Fruit fly (Drosophila melanogaster) whole organism, wandering third instar larva: ENCODE results near the gene ifc.
A peak's percentile ranks its signal among the peaks of the same experiment; 100 is the strongest.

Source experiments
- Abd-B ChIP-seq: fragments of >200 bp; optimal IDR thresholded peaks from 2 replicates; lab custom pipeline; 2017; ENCODE audit warnings: missing biosample characterization, missing genetic modification characterization
- CG32264 ChIP-seq: fragments of 200-800 bp; sonication (Bioruptor generic); optimal IDR thresholded peaks from 2 replicates; lab custom pipeline; 2016; ENCODE audit warnings: missing biosample characterization, missing genetic modification characterization
- CG9705 ChIP-seq: fragments of 200-800 bp; sonication (Bioruptor generic); optimal IDR thresholded peaks from 2 replicates; lab custom pipeline; 2018; ENCODE audit warnings: missing biosample characterization, mild to moderate bottlenecking, missing genetic modification characterization
- CrebA ChIP-seq: fragments of 200-800 bp; sonication (Bioruptor generic); optimal IDR thresholded peaks from 2 replicates; lab custom pipeline; 2016; ENCODE audit warnings: missing biosample characterization, mild to moderate bottlenecking, missing genetic modification characterization, borderline replicate concordance
- Dfd ChIP-seq: fragments of >200 bp; optimal IDR thresholded peaks from 2 replicates; lab custom pipeline; 2017; ENCODE audit warnings: missing biosample characterization, missing genetic modification characterization
- Dif ChIP-seq: fragments of 200-275, 200-300 bp; sonication (Bioruptor generic); optimal IDR thresholded peaks from 2 replicates; lab custom pipeline; 2018; ENCODE audit warnings: missing biosample characterization, missing genetic modification characterization; ENCODE audit not compliant: partially characterized antibody
- GATAd ChIP-seq: sonication (Bioruptor generic); optimal IDR thresholded peaks from 2 replicates; lab custom pipeline; 2016; ENCODE audit warnings: missing biosample characterization, missing genetic modification characterization
- HLH106 ChIP-seq: fragments of 200-800 bp; optimal IDR thresholded peaks from 3 replicates; lab custom pipeline; 2019; ENCODE audit warnings: missing biosample characterization, mild to moderate bottlenecking, missing genetic modification characterization, moderate library complexity
- Hnf4 ChIP-seq: fragments of 200-800 bp; sonication (Bioruptor generic); optimal IDR thresholded peaks from 2 replicates; lab custom pipeline; 2016; ENCODE audit warnings: missing biosample characterization, mild to moderate bottlenecking, missing genetic modification characterization
- Hr78 ChIP-seq: fragments of >200 bp; optimal IDR thresholded peaks from 2 replicates; lab custom pipeline; 2017; ENCODE audit warnings: missing biosample characterization, missing genetic modification characterization
- Hr83 ChIP-seq: fragments of 200-300 bp; sonication (Bioruptor generic); optimal IDR thresholded peaks from 2 replicates; lab custom pipeline; 2016; ENCODE audit warnings: missing biosample characterization, mild to moderate bottlenecking, missing genetic modification characterization, moderate library complexity; ENCODE audit not compliant: poor library complexity, severe bottlenecking
- Jra ChIP-seq: sonication (Bioruptor generic); optimal IDR thresholded peaks from 2 replicates; lab custom pipeline; 2016; ENCODE audit warnings: missing biosample characterization, missing genetic modification characterization
- Mio ChIP-seq: sonication (Bioruptor generic); optimal IDR thresholded peaks from 2 replicates; lab custom pipeline; 2016; ENCODE audit warnings: missing biosample characterization, missing genetic modification characterization
- Myc ChIP-seq: fragments of >200 bp; optimal IDR thresholded peaks from 2 replicates; lab custom pipeline; 2017
- N ChIP-seq: fragments of >200 bp; optimal IDR thresholded peaks from 2 replicates; lab custom pipeline; 2018; ENCODE audit warnings: missing biosample characterization, missing external identifiers, missing genetic modification characterization
- OdsH ChIP-seq: fragments of 200-800 bp; sonication (Bioruptor generic); optimal IDR thresholded peaks from 2 replicates; lab custom pipeline; 2016; ENCODE audit warnings: missing biosample characterization, mild to moderate bottlenecking, missing genetic modification characterization
- Rel ChIP-seq, 2 experiments: fragments of 200-800 bp; sonication (Bioruptor generic) in 1 of 2; optimal IDR thresholded peaks; 2 replicates in 1 of 2; 3 replicates in 1 of 2; lab custom pipeline; 2016 to 2019; ENCODE audit warnings: mild to moderate bottlenecking in 2 of 2, missing biosample characterization in 2 of 2, missing genetic modification characterization in 2 of 2, moderate library complexity in 1 of 2
- Sp1 ChIP-seq: fragments of 200-800 bp; sonication (Bioruptor generic); optimal IDR thresholded peaks from 3 replicates; lab custom pipeline; 2019; ENCODE audit warnings: missing biosample characterization, mild to moderate bottlenecking, missing genetic modification characterization, moderate library complexity
- Vsx2 ChIP-seq: fragments of 200-300, 225-300 bp; sonication (Bioruptor generic); optimal IDR thresholded peaks from 2 replicates; lab custom pipeline; 2018; ENCODE audit warnings: missing biosample characterization, missing genetic modification characterization; ENCODE audit not compliant: partially characterized antibody
- br ChIP-seq: fragments of 200-800 bp; sonication (Bioruptor generic); optimal IDR thresholded peaks from 2 replicates; lab custom pipeline; 2016; ENCODE audit warnings: missing biosample characterization, missing genetic modification characterization
- brk ChIP-seq: fragments of 200-800 bp; sonication (Bioruptor generic); optimal IDR thresholded peaks from 2 replicates; lab custom pipeline; 2016; ENCODE audit warnings: missing biosample characterization, mild to moderate bottlenecking, missing genetic modification characterization
- dl ChIP-seq, 2 experiments: fragments of 175-275, 200-275 bp in 1 of 2; fragments of 200-275 bp in 1 of 2; sonication (Bioruptor generic); optimal IDR thresholded peaks; lab custom pipeline; 2018; ENCODE audit warnings: mild to moderate bottlenecking in 2 of 2, missing biosample characterization in 2 of 2, missing genetic modification characterization in 2 of 2, moderate library complexity in 2 of 2; ENCODE audit not compliant: partially characterized antibody in 2 of 2, insufficient read depth in 1 of 2
- dmrt93B ChIP-seq: fragments of 200-800 bp; sonication (Bioruptor generic); optimal IDR thresholded peaks from 2 replicates; lab custom pipeline; 2018; ENCODE audit warnings: missing biosample characterization, mild to moderate bottlenecking, missing genetic modification characterization
- dsf ChIP-seq: sonication (Bioruptor generic); optimal IDR thresholded peaks from 2 replicates; lab custom pipeline; 2016; ENCODE audit warnings: missing biosample characterization, missing genetic modification characterization, borderline replicate concordance
- ey ChIP-seq: fragments of 200-800 bp; sonication (Bioruptor generic); optimal IDR thresholded peaks from 2 replicates; lab custom pipeline; 2016; ENCODE audit warnings: missing biosample characterization, missing genetic modification characterization
- foxo ChIP-seq, 2 experiments: fragments of 200-800 bp; sonication (Bioruptor generic); optimal IDR thresholded peaks; 2 replicates in 1 of 2; 3 replicates in 1 of 2; lab custom pipeline; 2016 to 2017; ENCODE audit warnings: missing biosample characterization in 2 of 2, missing genetic modification characterization in 2 of 2
- fru ChIP-seq: fragments of 200-800 bp; sonication (Bioruptor generic); optimal IDR thresholded peaks from 3 replicates; lab custom pipeline; 2016; ENCODE audit warnings: missing biosample characterization, mild to moderate bottlenecking, missing genetic modification characterization
- h ChIP-seq: fragments of 200-800 bp; sonication (Bioruptor generic); optimal IDR thresholded peaks from 3 replicates; lab custom pipeline; 2016; ENCODE audit warnings: missing biosample characterization, mild to moderate bottlenecking, missing genetic modification characterization
- jim ChIP-seq: fragments of 175-275, 200-325 bp; sonication (Bioruptor generic); optimal IDR thresholded peaks from 2 replicates; lab custom pipeline; 2016; ENCODE audit warnings: missing biosample characterization, mild to moderate bottlenecking, missing genetic modification characterization
- lola ChIP-seq: fragments of >200 bp; optimal IDR thresholded peaks from 2 replicates; lab custom pipeline; 2017; ENCODE audit warnings: missing biosample characterization, missing genetic modification characterization
- pan ChIP-seq: fragments of >200 bp; optimal IDR thresholded peaks from 2 replicates; lab custom pipeline; 2017
- psq ChIP-seq: fragments of 200-800 bp; sonication (Bioruptor generic); optimal IDR thresholded peaks from 3 replicates; lab custom pipeline; 2017; ENCODE audit warnings: missing biosample characterization, mild to moderate bottlenecking, missing genetic modification characterization, moderate library complexity
- rgr ChIP-seq: fragments of 200-800 bp; sonication (Bioruptor generic); optimal IDR thresholded peaks from 3 replicates; lab custom pipeline; 2016; ENCODE audit warnings: missing biosample characterization, mild to moderate bottlenecking, missing genetic modification characterization
- sage ChIP-seq: fragments of 200-800 bp; sonication (Bioruptor generic); optimal IDR thresholded peaks from 2 replicates; lab custom pipeline; 2016; ENCODE audit warnings: missing biosample characterization, mild to moderate bottlenecking, missing genetic modification characterization
- sv ChIP-seq: fragments of 200-800 bp; sonication (Bioruptor generic); optimal IDR thresholded peaks from 3 replicates; lab custom pipeline; 2016; ENCODE audit warnings: missing biosample characterization, missing genetic modification characterization
- tai ChIP-seq: sonication (Bioruptor generic); optimal IDR thresholded peaks from 2 replicates; lab custom pipeline; 2016; ENCODE audit warnings: missing biosample characterization, missing genetic modification characterization
- usp ChIP-seq: fragments of >200 bp; optimal IDR thresholded peaks from 2 replicates; lab custom pipeline; 2017; ENCODE audit warnings: missing biosample characterization, missing genetic modification characterization
- woc ChIP-seq: sonication (Bioruptor generic); optimal IDR thresholded peaks from 2 replicates; lab custom pipeline; 2016; ENCODE audit warnings: missing biosample characterization, mild to moderate bottlenecking, missing genetic modification characterization

The ifc gene

dm6 chr2L:5986094-5986493 is at the start of gene ifc:
Gene ifc (plus strand): TSS chr2L:5986348.
- no peak for TF ChIP-seq jim
- TF ChIP-seq Hr83 (GFP tag; lab: Kevin White, UChicago) = peak; percentile 87
- TF ChIP-seq foxo (GFP tag; optimal IDR thresholded peaks at IDR 0.05; lab: Kevin White, UChicago) = peak in 1 of 2 experiments; percentile 52
- no peak for TF ChIP-seq sage
- no peak for TF ChIP-seq Jra (GFP tag; lab: Kevin White, UChicago)
- peak; percentile 42 for TF ChIP-seq sv (GFP tag; lab: Kevin White, UChicago)
- no peak for TF ChIP-seq Myc (lab: Kevin White, UChicago)
- TF ChIP-seq OdsH (GFP tag; lab: Kevin White, UChicago) = peak; percentile 51
- peak; percentile 39 for TF ChIP-seq woc (GFP tag; lab: Kevin White, UChicago)
- TF ChIP-seq Sp1 (GFP tag; lab: Kevin White, UChicago) = peak; percentile 8
- TF ChIP-seq CG9705 = peak; percentile 10
- no peak for TF ChIP-seq Hnf4 (GFP tag; lab: Kevin White, UChicago)
- TF ChIP-seq usp (GFP tag; lab: Kevin White, UChicago) = no peak
- no peak for TF ChIP-seq brk (GFP tag; lab: Kevin White, UChicago)
- TF ChIP-seq lola (GFP tag; lab: Kevin White, UChicago) = no peak
- no peak for TF ChIP-seq dsf (GFP tag; lab: Kevin White, UChicago)
- peak; percentile 47 for TF ChIP-seq fru (GFP tag; lab: Kevin White, UChicago)
- TF ChIP-seq ey (GFP tag; lab: Kevin White, UChicago) = peak; percentile 30
- TF ChIP-seq CrebA (GFP tag; lab: Kevin White, UChicago) = no peak
- peak; percentile 60 for TF ChIP-seq HLH106 (tag; lab: Kevin White, UChicago)
- peak; percentile 30 for TF ChIP-seq psq
- peak; percentile 98 for TF ChIP-seq N (GFP tag; lab: Kevin White, UChicago)
- TF ChIP-seq dmrt93B (GFP tag; lab: Kevin White, UChicago) = no peak
- no peak for TF ChIP-seq Abd-B
- no peak for TF ChIP-seq pan (lab: Kevin White, UChicago)
- TF ChIP-seq dl (GFP tag; optimal IDR thresholded peaks at IDR 0.05; lab: Kevin White, UChicago; ENCODE audit: insufficient read depth in 1 of 2, partially characterized antibody in 2 of 2) = no peak
- no peak for TF ChIP-seq Dfd (GFP tag; lab: Kevin White, UChicago)
- peak; percentile 66 for TF ChIP-seq Hr78 (GFP tag; lab: Kevin White, UChicago)
- TF ChIP-seq Vsx2 = no peak
- TF ChIP-seq br (GFP tag; lab: Kevin White, UChicago) = peak; percentile 53
- TF ChIP-seq Rel (GFP tag; optimal IDR thresholded peaks at IDR 0.05; lab: Kevin White, UChicago) = no peak
- TF ChIP-seq Rel (tag; optimal IDR thresholded peaks at IDR 0.05; lab: Kevin White, UChicago) = peak; percentile 46
- peak; percentile 64 for TF ChIP-seq h (GFP tag; lab: Kevin White, UChicago)
- no peak for TF ChIP-seq GATAd (GFP tag; lab: Kevin White, UChicago)
- TF ChIP-seq Dif (GFP tag; lab: Kevin White, UChicago) = peak; percentile 61
- no peak for TF ChIP-seq tai (GFP tag; lab: Kevin White, UChicago)
- TF ChIP-seq CG32264 (GFP tag; lab: Kevin White, UChicago) = no peak
- TF ChIP-seq Mio (GFP tag; lab: Kevin White, UChicago) = no peak
- TF ChIP-seq rgr = peak; percentile 54
- TF ChIP-seq, all 38 proteins: peak for 18

- TF ChIP-seq h (GFP tag; lab: Kevin White, UChicago) (peak; percentile 87), br (GFP tag; lab: Kevin White, UChicago) (peak; percentile 75), CG9705 (peak; percentile 79), Hr83 (GFP tag; lab: Kevin White, UChicago) (peak; percentile 76), usp (GFP tag; lab: Kevin White, UChicago) (no peak), Dif (GFP tag; lab: Kevin White, UChicago) (peak; percentile 95), Abd-B (no peak), psq (peak; percentile 78), GATAd (GFP tag; lab: Kevin White, UChicago) (peak; percentile 23), Dfd (GFP tag; lab: Kevin White, UChicago) (no peak), N (GFP tag; lab: Kevin White, UChicago) (no peak), foxo (GFP tag; optimal IDR thresholded peaks at IDR 0.05; lab: Kevin White, UChicago) (peak; percentile 30 to 82), HLH106 (tag; lab: Kevin White, UChicago) (peak; percentile 72), pan (lab: Kevin White, UChicago) (no peak), tai (GFP tag; lab: Kevin White, UChicago) (no peak), Vsx2 (peak; percentile 29), Mio (GFP tag; lab: Kevin White, UChicago) (no peak), OdsH (GFP tag; lab: Kevin White, UChicago) (peak; percentile 80), Myc (lab: Kevin White, UChicago) (peak; percentile 38), jim (no peak), fru (GFP tag; lab: Kevin White, UChicago) (peak; percentile 83), ey (GFP tag; lab: Kevin White, UChicago) (peak; percentile 74), CrebA (GFP tag; lab: Kevin White, UChicago) (peak; percentile 89), sv (GFP tag; lab: Kevin White, UChicago) (peak; percentile 89), Hr78 (GFP tag; lab: Kevin White, UChicago) (no peak), dl (GFP tag; optimal IDR thresholded peaks at IDR 0.05; lab: Kevin White, UChicago; ENCODE audit: insufficient read depth in 1 of 2, partially characterized antibody in 2 of 2) (peak; percentile 92 to 96), dsf (GFP tag; lab: Kevin White, UChicago) (peak; percentile 88), brk (GFP tag; lab: Kevin White, UChicago) (peak; percentile 67), lola (GFP tag; lab: Kevin White, UChicago) (no peak), Jra (GFP tag; lab: Kevin White, UChicago) (peak; percentile 72), dmrt93B (GFP tag; lab: Kevin White, UChicago) (no peak), Hnf4 (GFP tag; lab: Kevin White, UChicago) (peak; percentile 87), rgr (peak; percentile 87), Sp1 (GFP tag; lab: Kevin White, UChicago) (peak; percentile 59), woc (GFP tag; lab: Kevin White, UChicago) (peak; percentile 44), sage (peak; percentile 76), CG32264 (GFP tag; lab: Kevin White, UChicago) (peak; percentile 57)
Measured at dm6 chr2L:5943229-5944078, 42.7 kb upstream of the ifc start, which contains the start of the genes Sfp26Ad and Gpdh1. Gene Sfp26Ad (minus strand): TSS chr2L:5943304. Gene Gpdh1 (plus strand): TSS chr2L:5943643.
